Worm (Caenorhabditis elegans) whole organism, L3 larva: Measurements from ENCODE around the gene W10G6.1.

Source experiments
- ceh-82 ChIP-seq: fragments of 150-350 bp; optimal IDR thresholded peaks from 2 replicates; lab custom pipeline; 2014; ENCODE audit warnings: missing biosample characterization, missing genetic modification characterization
- ceh-9 ChIP-seq: sonication (generic microtip); optimal IDR thresholded peaks from 2 replicates; lab custom pipeline; 2018; ENCODE audit warnings: missing biosample characterization, missing genetic modification characterization
- egl-5 ChIP-seq: fragments of 150-350 bp; optimal IDR thresholded peaks from 2 replicates; lab custom pipeline; 2017; ENCODE audit warnings: missing biosample characterization, missing genetic modification reagents, missing genetic modification characterization, inconsistent platforms
- fkh-10 ChIP-seq: sonication (generic microtip); optimal IDR thresholded peaks from 2 replicates; lab custom pipeline; 2017; ENCODE audit warnings: missing biosample characterization, missing genetic modification reagents, missing genetic modification characterization
- fkh-2 ChIP-seq: fragments of 150-350 bp; optimal IDR thresholded peaks from 2 replicates; lab custom pipeline; 2014; ENCODE audit warnings: missing biosample characterization, missing genetic modification reagents, missing genetic modification characterization
- nhr-11 ChIP-seq: fragments of 150-350 bp; optimal IDR thresholded peaks from 2 replicates; lab custom pipeline; 2014; ENCODE audit warnings: missing biosample characterization, missing genetic modification characterization
- nhr-12 ChIP-seq: fragments of 150-350 bp; optimal IDR thresholded peaks from 2 replicates; lab custom pipeline; 2014; ENCODE audit warnings: missing biosample characterization, missing genetic modification characterization
- nhr-237 ChIP-seq: fragments of 150-350 bp; optimal IDR thresholded peaks from 2 replicates; lab custom pipeline; 2014; ENCODE audit warnings: missing biosample characterization, missing genetic modification characterization
- nhr-76 ChIP-seq: fragments of 150-350 bp; sonication (generic microtip); optimal IDR thresholded peaks from 5 replicates; lab custom pipeline; 2014; ENCODE audit warnings: missing biosample characterization, missing genetic modification characterization
- pqm-1 ChIP-seq: fragments of 150-350 bp; optimal IDR thresholded peaks from 2 replicates; lab custom pipeline; 2017; ENCODE audit warnings: missing biosample characterization, missing genetic modification characterization, inconsistent platforms
- ztf-4 ChIP-seq: fragments of 150-350 bp; optimal IDR thresholded peaks from 2 replicates; lab custom pipeline; 2014; ENCODE audit warnings: missing biosample characterization, missing genetic modification characterization

- TF ChIP-seq pqm-1 (no peak), nhr-11 (tag; lab: Kevin White, UChicago) (no peak), fkh-10 (GFP tag; lab: Kevin White, UChicago) (no peak), nhr-76 (tag; lab: Kevin White, UChicago) (no peak), ceh-9 (tag; lab: Kevin White, UChicago) (no peak), egl-5 (tag; lab: Kevin White, UChicago) (no peak), fkh-2 (no peak), nhr-12 (tag; lab: Kevin White, UChicago) (no peak), ztf-4 (tag; lab: Kevin White, UChicago) (no peak), nhr-237 (tag; lab: Kevin White, UChicago) (no peak), ceh-82 (tag; lab: Kevin White, UChicago) (no peak)
These were observed 1.9 kb upstream of the W10G6.1 start for ce11 chrX:16243129-16243528.
